Fruit fly (Drosophila melanogaster) whole organism, embryonic: ENCODE results near the gene AGO2.

Experiments used
- Ada2b ChIP-seq: fragments of 200-800 bp; sonication (Bioruptor generic); IDR thresholded peaks from 2 replicates; pipeline ENCODE4 v1.3.6; 2022; ENCODE audit warnings: missing biosample characterization, missing genetic modification characterization
- Bgb ChIP-seq: fragments of 200-800 bp; sonication (Bioruptor generic); IDR thresholded peaks from 2 replicates; pipeline ENCODE4 v1.3.6; 2022; ENCODE audit warnings: missing biosample characterization, missing genetic modification characterization; ENCODE audit not compliant: partially characterized antibody
- CG10543 ChIP-seq: fragments of 200-800 bp; sonication (Bioruptor generic); optimal IDR thresholded peaks from 3 replicates; lab custom pipeline; 2017; ENCODE audit warnings: missing biosample characterization, mild to moderate bottlenecking, missing genetic modification characterization, moderate library complexity
- CG11456 ChIP-seq: fragments of 200-800 bp; sonication (Bioruptor generic); IDR thresholded peaks from 3 replicates; pipeline ENCODE4 v1.3.6; 2022; ENCODE audit warnings: missing biosample characterization, missing genetic modification characterization
- CG11504 ChIP-seq: fragments of 200-800 bp; sonication (Bioruptor generic); optimal IDR thresholded peaks from 3 replicates; lab custom pipeline; 2019; ENCODE audit warnings: missing biosample characterization, mild to moderate bottlenecking, missing genetic modification characterization, moderate library complexity
- CG12104 ChIP-seq: fragments of 200-800 bp; sonication (Bioruptor generic); optimal IDR thresholded peaks from 3 replicates; lab custom pipeline; 2016; ENCODE audit warnings: missing biosample characterization, missing genetic modification characterization
- CG17829 ChIP-seq: fragments of 200-800 bp; optimal IDR thresholded peaks from 2 replicates; lab custom pipeline; 2019; ENCODE audit warnings: missing biosample characterization, mild to moderate bottlenecking, missing genetic modification characterization, moderate library complexity
- CG18262 ChIP-seq: fragments of 200-800 bp; optimal IDR thresholded peaks from 3 replicates; lab custom pipeline; 2019; ENCODE audit warnings: missing biosample characterization, mild to moderate bottlenecking, missing genetic modification characterization, moderate library complexity
- CG3065 ChIP-seq: fragments of 200-800 bp; sonication (Bioruptor generic); optimal IDR thresholded peaks from 2 replicates; lab custom pipeline; 2016; ENCODE audit warnings: missing biosample characterization, missing genetic modification characterization
- CG3407 ChIP-seq: fragments of 200-800 bp; sonication (Bioruptor generic); optimal IDR thresholded peaks from 2 replicates; lab custom pipeline; 2018; ENCODE audit warnings: missing biosample characterization, mild to moderate bottlenecking, missing genetic modification characterization
- CG4360 ChIP-seq: fragments of 200-800 bp; sonication (Bioruptor generic); IDR thresholded peaks from 2 replicates; pipeline ENCODE4 v1.3.6; 2022; ENCODE audit warnings: missing biosample characterization, missing genetic modification characterization
- CG4854 ChIP-seq: fragments of 200-800 bp; sonication (Bioruptor generic); optimal IDR thresholded peaks from 2 replicates; lab custom pipeline; 2016; ENCODE audit warnings: missing biosample characterization, missing genetic modification characterization, inconsistent platforms
- CG6272 ChIP-seq: fragments of 200-800 bp; sonication (Bioruptor generic); IDR thresholded peaks from 2 replicates; pipeline ENCODE4 v1.3.6; 2022; ENCODE audit warnings: missing biosample characterization, missing genetic modification characterization
- CG6765 ChIP-seq: fragments of 200-800 bp; sonication (Bioruptor generic); optimal IDR thresholded peaks from 3 replicates; lab custom pipeline; 2017; ENCODE audit warnings: missing biosample characterization, mild to moderate bottlenecking, missing genetic modification characterization
- CG8478 ChIP-seq: fragments of >200 bp; optimal IDR thresholded peaks from 2 replicates; lab custom pipeline; 2018
- CG9876 ChIP-seq: fragments of 200-800 bp; sonication (Bioruptor generic); optimal IDR thresholded peaks from 2 replicates; lab custom pipeline; 2016; ENCODE audit warnings: missing biosample characterization, missing genetic modification characterization
- CTCF ChIP-seq: fragments of 200-800 bp; sonication (Bioruptor generic); optimal IDR thresholded peaks from 2 replicates; lab custom pipeline; 2017; ENCODE audit warnings: missing biosample characterization, mild to moderate bottlenecking, missing genetic modification characterization, moderate library complexity
- CrebB ChIP-seq: fragments of 200-800 bp; sonication (Bioruptor generic); optimal IDR thresholded peaks from 3 replicates; lab custom pipeline; 2018; ENCODE audit warnings: missing biosample characterization, mild to moderate bottlenecking, missing genetic modification characterization
- Dip3 ChIP-seq: fragments of 200-800 bp; sonication (Bioruptor generic); optimal IDR thresholded peaks from 3 replicates; lab custom pipeline; 2016; ENCODE audit warnings: missing biosample characterization, missing genetic modification characterization
- Drgx ChIP-seq: fragments of 200-800 bp; sonication (Bioruptor generic); IDR thresholded peaks from 2 replicates; pipeline ENCODE4 v1.3.6; 2022; ENCODE audit warnings: missing biosample characterization, missing genetic modification characterization
- Fer2 ChIP-seq: fragments of 200-800 bp; sonication (Bioruptor generic); optimal IDR thresholded peaks from 2 replicates; lab custom pipeline; 2018; ENCODE audit warnings: missing biosample characterization, mild to moderate bottlenecking, missing genetic modification characterization, moderate library complexity
- GATAe ChIP-seq: fragments of 200-800 bp; sonication (Bioruptor generic); conservative IDR thresholded peaks from 2 replicates; pipeline ENCODE4 v1.3.6; 2022; ENCODE audit warnings: missing biosample characterization, missing genetic modification characterization
- HmgZ ChIP-seq: fragments of 200-800 bp; sonication (Bioruptor generic); optimal IDR thresholded peaks from 2 replicates; lab custom pipeline; 2018; ENCODE audit warnings: missing biosample characterization, mild to moderate bottlenecking, missing genetic modification characterization
- Kr ChIP-seq: fragments of 200-800 bp; sonication (Bioruptor generic); optimal IDR thresholded peaks from 2 replicates; lab custom pipeline; 2017; ENCODE audit warnings: missing biosample characterization, mild to moderate bottlenecking, missing genetic modification characterization
- Max ChIP-seq: fragments of 200-800 bp; sonication (Bioruptor generic); optimal IDR thresholded peaks from 2 replicates; lab custom pipeline; 2016; ENCODE audit warnings: missing biosample characterization, mild to moderate bottlenecking, missing genetic modification characterization
- Meics ChIP-seq: fragments of 200-800 bp; sonication (Bioruptor generic); optimal IDR thresholded peaks from 2 replicates; lab custom pipeline; 2017; ENCODE audit warnings: missing biosample characterization, mild to moderate bottlenecking, missing genetic modification characterization
- NfI ChIP-seq: fragments of 200-800 bp; sonication (Bioruptor generic); optimal IDR thresholded peaks from 3 replicates; lab custom pipeline; 2018; ENCODE audit warnings: missing biosample characterization, mild to moderate bottlenecking, missing genetic modification characterization, moderate library complexity
- Opbp ChIP-seq: fragments of 200-800 bp; sonication (Bioruptor generic); IDR thresholded peaks from 3 replicates; pipeline ENCODE4 v1.3.6; 2022; ENCODE audit warnings: missing biosample characterization, missing genetic modification characterization; ENCODE audit not compliant: partially characterized antibody
- YL-1 ChIP-seq: fragments of 200-800 bp; sonication (Bioruptor generic); optimal IDR thresholded peaks from 3 replicates; lab custom pipeline; 2017; ENCODE audit warnings: missing biosample characterization, mild to moderate bottlenecking, missing genetic modification characterization
- ato ChIP-seq: fragments of 200-800 bp; sonication (Bioruptor generic); IDR thresholded peaks from 2 replicates; pipeline ENCODE4 v1.3.6; 2022; ENCODE audit warnings: missing biosample characterization, missing genetic modification characterization; ENCODE audit not compliant: partially characterized antibody
- dpn ChIP-seq, 2 experiments: fragments of 200-800 bp; sonication (Bioruptor generic); optimal IDR thresholded peaks; 3 replicates each; lab custom pipeline; 2016; ENCODE audit warnings: missing biosample characterization in 2 of 2, missing genetic modification characterization in 2 of 2
- dysf ChIP-seq: fragments of 200-800 bp; sonication (Bioruptor generic); IDR thresholded peaks from 3 replicates; pipeline ENCODE4 v1.3.6; 2022; ENCODE audit warnings: missing biosample characterization, missing genetic modification characterization
- ems ChIP-seq: fragments of 200-800 bp; sonication (Bioruptor generic); optimal IDR thresholded peaks from 3 replicates; lab custom pipeline; 2016; ENCODE audit warnings: missing biosample characterization, missing genetic modification characterization
- ewg ChIP-seq: fragments of 200-800 bp; sonication (Bioruptor generic); optimal IDR thresholded peaks from 3 replicates; lab custom pipeline; 2017; ENCODE audit warnings: mild to moderate bottlenecking, missing biosample characterization, missing genetic modification reagents, missing genetic modification characterization
- fd102C ChIP-seq: fragments of 200-800 bp; sonication (Bioruptor generic); optimal IDR thresholded peaks from 2 replicates; lab custom pipeline; 2018; ENCODE audit warnings: missing biosample characterization, mild to moderate bottlenecking, missing genetic modification characterization, moderate library complexity
- fu2 ChIP-seq: fragments of 200-800 bp; sonication (Bioruptor generic); optimal IDR thresholded peaks from 2 replicates; lab custom pipeline; 2016; ENCODE audit warnings: missing biosample characterization, missing genetic modification characterization
- hb ChIP-seq: fragments of 200-800 bp; sonication (Bioruptor generic); IDR thresholded peaks from 3 replicates; pipeline ENCODE4 v1.3.6; 2022; ENCODE audit warnings: missing biosample characterization, missing genetic modification characterization; ENCODE audit not compliant: partially characterized antibody
- hbn ChIP-seq: fragments of 200-800 bp; sonication (Bioruptor generic); IDR thresholded peaks from 2 replicates; pipeline ENCODE4 v1.3.6; 2022; ENCODE audit warnings: missing biosample characterization, missing genetic modification characterization; ENCODE audit not compliant: partially characterized antibody
- hth ChIP-seq: fragments of >200 bp; optimal IDR thresholded peaks from 2 replicates; lab custom pipeline; 2017; ENCODE audit warnings: inconsistent platforms
- lola ChIP-seq, 3 experiments: fragments of >200 bp in 2 of 3; fragments of 200-800 bp in 1 of 3; sonication (Bioruptor generic) in 1 of 3; optimal IDR thresholded peaks; 2 replicates each; lab custom pipeline; 2017 to 2019; ENCODE audit warnings: missing biosample characterization in 3 of 3, missing genetic modification characterization in 3 of 3, mild to moderate bottlenecking in 1 of 3, moderate library complexity in 1 of 3
- mirr ChIP-seq: fragments of 200-800 bp; sonication (Bioruptor generic); optimal IDR thresholded peaks from 3 replicates; lab custom pipeline; 2018; ENCODE audit warnings: missing biosample characterization, mild to moderate bottlenecking, missing genetic modification characterization
- prd ChIP-seq, 3 experiments: fragments of >200 bp in 2 of 3; fragments of 200-800 bp in 1 of 3; sonication (Bioruptor generic) in 1 of 3; optimal IDR thresholded peaks in 2 of 3; IDR thresholded peaks in 1 of 3; 2 replicates in 2 of 3; 3 replicates in 1 of 3; pipeline versions ENCODE4 v1.3.6 to Lab custom; 2017 to 2022; ENCODE audit warnings: missing biosample characterization in 1 of 3, missing genetic modification characterization in 1 of 3
- sima ChIP-seq: fragments of 200-800 bp; sonication (Bioruptor generic); optimal IDR thresholded peaks from 2 replicates; lab custom pipeline; 2016; ENCODE audit warnings: missing biosample characterization, missing genetic modification characterization
- slou ChIP-seq: fragments of 200-800 bp; sonication (Bioruptor generic); optimal IDR thresholded peaks from 3 replicates; lab custom pipeline; 2016; ENCODE audit warnings: missing biosample characterization, missing genetic modification characterization
- slp2 ChIP-seq: fragments of 200-800 bp; sonication (Bioruptor generic); optimal IDR thresholded peaks from 2 replicates; lab custom pipeline; 2016; ENCODE audit warnings: missing biosample characterization, missing genetic modification characterization
- tll ChIP-seq, 2 experiments: fragments of 200-800 bp in 1 of 2; fragments of >200 bp in 1 of 2; sonication (Bioruptor generic) in 1 of 2; optimal IDR thresholded peaks; 2 replicates each; lab custom pipeline; 2017 to 2019; ENCODE audit warnings: missing biosample characterization in 2 of 2, missing genetic modification characterization in 2 of 2, mild to moderate bottlenecking in 1 of 2, moderate library complexity in 1 of 2
- tx ChIP-seq: fragments of 200-800 bp; sonication (Bioruptor generic); optimal IDR thresholded peaks from 2 replicates; lab custom pipeline; 2016; ENCODE audit warnings: missing biosample characterization, missing genetic modification characterization
- zen2 ChIP-seq: fragments of 200-800 bp; sonication (Bioruptor generic); IDR thresholded peaks from 3 replicates; pipeline ENCODE4 v1.3.6; 2022; ENCODE audit warnings: missing biosample characterization, missing genetic modification characterization; ENCODE audit not compliant: partially characterized antibody
- zfh2 ChIP-seq: fragments of 200-800 bp; sonication (Bioruptor generic); optimal IDR thresholded peaks from 2 replicates; lab custom pipeline; 2016; ENCODE audit warnings: missing biosample characterization, missing genetic modification characterization

AGO2 gene

DNA sequence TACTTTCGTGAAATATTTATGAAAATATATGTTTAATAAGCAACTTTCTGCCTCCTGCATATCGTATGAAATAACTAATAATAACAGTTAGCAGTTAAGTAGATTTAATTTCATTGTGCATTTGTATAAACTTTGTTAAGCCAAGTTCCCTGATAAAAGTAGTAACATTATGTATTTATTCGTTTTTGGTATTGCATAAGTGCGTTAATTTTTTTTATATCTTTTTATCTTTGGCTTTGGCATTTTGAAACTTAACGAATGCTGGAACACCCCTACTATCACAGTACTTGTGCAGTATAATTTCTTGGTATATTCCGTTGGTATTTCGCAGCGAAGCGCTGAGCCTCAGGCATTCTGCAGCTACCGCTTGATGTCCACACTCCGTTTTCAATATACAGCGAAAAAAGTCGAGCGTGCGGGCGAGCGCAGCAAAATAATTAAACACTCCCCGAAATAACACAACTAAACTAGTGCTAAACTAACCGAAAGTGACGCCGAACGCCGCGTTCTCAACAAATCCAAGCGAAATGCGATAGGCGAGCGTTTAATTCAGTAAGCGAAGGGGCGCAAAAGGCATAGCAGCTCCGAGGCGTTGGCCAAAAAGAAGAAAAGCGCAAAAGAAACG, 34.7 kb downstream of the AGO2 start, which contains the start of gene RhoGAP71E (continued):
- TF ChIP-seq hbn (GFP tag; lab: Robert Waterston, UW), result no peak
- TF ChIP-seq fu2, result no peak
- TF ChIP-seq ewg (GFP tag; lab: Kevin White, UChicago), result no peak
- peak; percentile 66; the same call in 2 of the 3 replicates for TF ChIP-seq Opbp (GFP tag; lab: Robert Waterston, UW)
- no peak for TF ChIP-seq ems (GFP tag; lab: Kevin White, UChicago)
- TF ChIP-seq prd (optimal IDR thresholded peaks at IDR 0.05; lab: Kevin White, UChicago), result no peak
- no peak; the same call in none of the 3 replicates for TF ChIP-seq prd (GFP tag; IDR thresholded peaks at IDR 0.05; lab: Robert Waterston, UW)
- no peak for TF ChIP-seq CG9876 (GFP tag; lab: Kevin White, UChicago)
- peak; percentile 50 for TF ChIP-seq YL-1 (GFP tag; lab: Kevin White, UChicago)
- TF ChIP-seq dysf (GFP tag; lab: Robert Waterston, UW), result peak; percentile 25; the same call in 1 of the 3 replicates
- TF ChIP-seq Meics (GFP tag; lab: Kevin White, UChicago), result peak; percentile 62
- TF ChIP-seq Bgb (GFP tag; lab: Robert Waterston, UW), result peak; percentile 55; the same call in 1 of the 2 replicates
- TF ChIP-seq lola (GFP tag; optimal IDR thresholded peaks at IDR 0.05; lab: Kevin White, UChicago), result peak in 1 of 3 experiments; percentile 19
- TF ChIP-seq slou (GFP tag; lab: Kevin White, UChicago), result no peak
- no peak for TF ChIP-seq Dip3 (GFP tag; lab: Kevin White, UChicago)
- TF ChIP-seq hth (lab: Kevin White, UChicago), result no peak
- TF ChIP-seq HmgZ (tag; lab: Kevin White, UChicago), result peak; percentile 63
- peak; percentile 54 for TF ChIP-seq CG10543 (GFP tag; lab: Kevin White, UChicago)
- TF ChIP-seq CG11456 (GFP tag; lab: Robert Waterston, UW), result 0 out of 3 replicates have a peak, but pooled peaks have one; percentile 54
- TF ChIP-seq GATAe (GFP tag; lab: Robert Waterston, UW), result no peak
- peak; percentile 54 for TF ChIP-seq NfI (GFP tag; lab: Kevin White, UChicago)
- TF ChIP-seq CG11504 (tag; lab: Kevin White, UChicago), result peak; percentile 56
- no peak for TF ChIP-seq zen2 (GFP tag; lab: Robert Waterston, UW)
- no peak for TF ChIP-seq tll (GFP tag; optimal IDR thresholded peaks at IDR 0.05; lab: Kevin White, UChicago)
- peak; percentile 29 for TF ChIP-seq Max (GFP tag; lab: Kevin White, UChicago)
- peak; percentile 10 for TF ChIP-seq CG6765 (GFP tag; lab: Kevin White, UChicago)
- TF ChIP-seq Drgx (GFP tag; lab: Robert Waterston, UW), result peak; percentile 60
- TF ChIP-seq slp2 (GFP tag; lab: Kevin White, UChicago), result no peak
- peak; percentile 40 for TF ChIP-seq Fer2
- peak; percentile 66 for TF ChIP-seq CrebB (tag; lab: Kevin White, UChicago)
- TF ChIP-seq Kr, result no peak
- TF ChIP-seq CG6272, result no peak
- TF ChIP-seq CG3407 (GFP tag; lab: Kevin White, UChicago), result no peak
- no peak for TF ChIP-seq CG4854
- peak; percentile 44; the same call in 1 of the 2 replicates for TF ChIP-seq CG4360 (GFP tag; lab: Robert Waterston, UW)
- TF ChIP-seq CG17829 (tag; lab: Kevin White, UChicago), result peak; percentile 73
- no peak for TF ChIP-seq CTCF (GFP tag; lab: Kevin White, UChicago)
- 0 out of 2 replicates have a peak, but pooled peaks have one; percentile 51 for TF ChIP-seq Ada2b (GFP tag; lab: Robert Waterston, UW)
- peak; percentile 30 for TF ChIP-seq CG18262 (tag; lab: Kevin White, UChicago)
- peak; percentile 52; the same call in 1 of the 2 replicates for TF ChIP-seq ato (GFP tag; lab: Robert Waterston, UW)
- TF ChIP-seq zfh2 (GFP tag; lab: Kevin White, UChicago), result no peak
- peak; percentile 53 for TF ChIP-seq mirr
- TF ChIP-seq fd102C (GFP tag; lab: Kevin White, UChicago), result no peak
- TF ChIP-seq hb, result no peak
- TF ChIP-seq CG12104 (GFP tag; lab: Kevin White, UChicago), result peak; percentile 15
- TF ChIP-seq CG8478 (lab: Kevin White, UChicago), result no peak
- no peak for TF ChIP-seq CG3065 (GFP tag; lab: Kevin White, UChicago)
- no peak for TF ChIP-seq tx (GFP tag; lab: Kevin White, UChicago)
- TF ChIP-seq dpn (GFP tag; optimal IDR thresholded peaks at IDR 0.05; lab: Kevin White, UChicago), result no peak
- no peak for TF ChIP-seq sima (GFP tag; lab: Kevin White, UChicago)
